Fruit fly (Drosophila melanogaster) whole organism, pupa: ENCODE data around the gene CG31681.

Source experiments
- CG10348 ChIP-seq: fragments of 200-800 bp; sonication (Bioruptor generic); IDR thresholded peaks from 2 replicates; pipeline ENCODE4 v1.3.6; 2022; ENCODE audit warnings: missing biosample characterization, missing genetic modification characterization
- CG34367 ChIP-seq: fragments of 200-800 bp; sonication (Bioruptor generic); optimal IDR thresholded peaks from 2 replicates; lab custom pipeline; 2018; ENCODE audit warnings: missing biosample characterization, mild to moderate bottlenecking, missing genetic modification characterization
- Ets98B ChIP-seq: fragments of 200-800 bp; sonication (Bioruptor generic); IDR thresholded peaks from 2 replicates; pipeline ENCODE4 v1.3.6; 2022; ENCODE audit warnings: missing biosample characterization, missing genetic modification characterization

DNA sequence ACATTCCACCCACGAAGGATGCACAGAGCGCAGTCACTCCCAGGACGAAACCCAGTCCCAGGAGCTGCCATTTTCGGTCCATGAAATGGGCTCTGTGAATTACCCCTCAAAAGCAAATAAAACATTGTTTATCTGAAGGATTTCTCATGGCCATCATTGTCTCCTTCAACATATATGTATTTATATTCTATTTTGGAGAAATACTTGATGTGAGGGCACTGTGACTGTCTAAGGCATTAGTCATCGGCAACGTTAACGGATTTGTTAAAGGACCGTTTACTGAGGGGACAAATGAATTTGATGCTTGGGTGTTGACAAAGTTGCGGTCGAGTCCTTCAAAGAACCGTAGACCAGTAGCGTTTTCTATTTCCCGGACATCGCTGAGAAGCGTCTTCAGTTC is 47.4 kb downstream of the CG31681 start, which contains the start of gene Tengl2:
- no peak for TF ChIP-seq Ets98B (GFP tag; lab: Robert Waterston, UW)
- TF ChIP-seq CG10348 (GFP tag; lab: Robert Waterston, UW): no peak
- TF ChIP-seq CG34367 (tag; lab: Kevin White, UChicago): no peak
